Worm (Caenorhabditis elegans): ENCODE measurements around the gene efn-2.

DNA sequence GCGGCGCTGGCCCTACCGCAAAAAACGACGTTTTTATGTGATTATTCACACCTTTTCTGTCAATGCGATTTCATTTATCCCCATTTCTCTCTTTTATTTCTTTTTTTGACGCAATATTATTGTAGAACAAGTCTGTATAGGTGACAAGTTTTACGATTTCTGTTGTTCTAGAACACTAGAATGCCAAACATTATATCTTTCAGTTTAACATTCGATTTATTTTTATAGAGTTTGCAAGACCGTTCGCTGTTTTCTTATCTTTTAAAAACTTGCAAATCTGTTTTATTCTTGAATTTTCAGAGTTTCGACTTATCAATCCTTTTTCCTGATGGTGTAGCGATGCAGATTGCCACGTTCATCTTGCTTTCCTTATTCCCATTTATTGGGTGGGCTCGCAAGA, at the start of gene efn-2:
- TF ChIP-seq skn-1 (tag; optimal IDR thresholded peaks at IDR 0.05) (no peak), C34F6.9 (tag; optimal IDR thresholded peaks at IDR 0.05) (no peak), ZK546.5 (tag; optimal IDR thresholded peaks at IDR 0.05) (no peak), unc-62 (GFP tag; optimal IDR thresholded peaks at IDR 0.05) (no peak), fos-1 (tag; optimal IDR thresholded peaks at IDR 0.05) (no peak), lin-13 (GFP tag; optimal IDR thresholded peaks at IDR 0.05) (no peak), egl-27 (tag; optimal IDR thresholded peaks at IDR 0.05) (no peak), sma-3 (GFP tag; optimal IDR thresholded peaks at IDR 0.05) (no peak)
